Worm (Caenorhabditis elegans) whole organism, L4 larva: ENCODE data around the gene T26H5.4.

Experiments used
- T26A8.4 ChIP-seq: fragments of 200-800 bp; sonication (Bioruptor generic); IDR thresholded peaks from 2 replicates; pipeline ENCODE4 v1.3.6; 2022; ENCODE audit warnings: missing genetic modification characterization, missing compliant biosample characterization
- ama-1 ChIP-seq: fragments of 150-350 bp; optimal IDR thresholded peaks from 2 replicates; lab custom pipeline; 2014; ENCODE audit warnings: inconsistent platforms, mixed read lengths
- ceh-44 ChIP-seq: fragments of 200-800 bp; sonication (Bioruptor generic); IDR thresholded peaks from 2 replicates; pipeline ENCODE4 v1.3.6; 2022; ENCODE audit warnings: missing genetic modification reagents, missing genetic modification characterization, missing compliant biosample characterization
- lin-39 ChIP-seq: fragments of 150-350 bp; optimal IDR thresholded peaks from 2 replicates; lab custom pipeline; 2014; ENCODE audit warnings: missing biosample characterization, missing genetic modification reagents, missing genetic modification characterization

ce11 chrV:15451421-15451820 is 2.9 kb upstream of the T26H5.4 start, which contains the start of gene srw-33:
- TF ChIP-seq ceh-44 (GFP tag; lab: Robert Waterston, UW) (no peak), T26A8.4 (GFP tag; lab: Robert Waterston, UW) (no peak), ama-1 (no peak), lin-39 (tag; lab: Kevin White, UChicago) (no peak)
